Worm (Caenorhabditis elegans): ENCODE data around the gene sre-48.
A peak's percentile ranks its signal among the peaks of the same experiment; 100 is the strongest.

The sre-48 gene

ce11 chrII:13956529-13956928 lies 23.2 kb downstream of the sre-48 start (continued):
- TF ChIP-seq C04F5.9 (tag; optimal IDR thresholded peaks at IDR 0.05): no peak
- TF ChIP-seq swsn-7 (tag; optimal IDR thresholded peaks at IDR 0.05): no peak
- no peak for TF ChIP-seq nhr-19 (GFP tag; conservative IDR thresholded peaks at IDR 0.05)
- TF ChIP-seq nhr-71 (tag; optimal IDR thresholded peaks at IDR 0.05): no peak
- TF ChIP-seq nhr-84 (tag; optimal IDR thresholded peaks at IDR 0.05): no peak
- TF ChIP-seq dpl-1 (GFP tag; optimal IDR thresholded peaks at IDR 0.05): no peak
- no peak for TF ChIP-seq sox-4 (tag; optimal IDR thresholded peaks at IDR 0.05)
- TF ChIP-seq egl-27 (tag; optimal IDR thresholded peaks at IDR 0.05): no peak
- peak in 1 of 2 experiments; percentile 25 for TF ChIP-seq lsy-2 (tag; optimal IDR thresholded peaks at IDR 0.05)
- TF ChIP-seq tbx-2 (tag; optimal IDR thresholded peaks at IDR 0.05): no peak
- no peak for TF ChIP-seq lin-13 (GFP tag; optimal IDR thresholded peaks at IDR 0.05)
- peak; percentile 4 for TF ChIP-seq nhr-77 (tag; optimal IDR thresholded peaks at IDR 0.05)
- TF ChIP-seq sptf-1 (tag; optimal IDR thresholded peaks at IDR 0.05): no peak
- no peak for TF ChIP-seq efl-1 (optimal IDR thresholded peaks at IDR 0.05)
- TF ChIP-seq efl-1 (GFP tag; optimal IDR thresholded peaks at IDR 0.05 in 1 of 2): peak in 1 of 2 experiments; percentile 67
- no peak for TF ChIP-seq unc-98 (GFP tag; IDR thresholded peaks at IDR 0.05)
- no peak for TF ChIP-seq dsc-1 (tag; optimal IDR thresholded peaks at IDR 0.05)
- no peak for TF ChIP-seq C16A3.4 (tag; optimal IDR thresholded peaks at IDR 0.05)
- TF ChIP-seq zip-4 (GFP tag; optimal IDR thresholded peaks at IDR 0.05): no peak
- TF ChIP-seq zag-1 (tag; optimal IDR thresholded peaks at IDR 0.05): no peak
- TF ChIP-seq jun-1 (tag; optimal IDR thresholded peaks at IDR 0.05): no peak
- no peak for TF ChIP-seq efl-3 (GFP tag; optimal IDR thresholded peaks at IDR 0.05)

- TF ChIP-seq nhr-84 (tag; optimal IDR thresholded peaks at IDR 0.05): no peak
- peak; percentile 34 for TF ChIP-seq nhr-20 (tag; optimal IDR thresholded peaks at IDR 0.05)
- peak in 1 of 6 experiments; percentile 12 for TF ChIP-seq elt-3 (tag; optimal IDR thresholded peaks at IDR 0.05)
- peak; percentile 72 for TF ChIP-seq blmp-1 (tag; optimal IDR thresholded peaks at IDR 0.05)
- peak in 1 of 2 experiments; percentile 56 for TF ChIP-seq lsy-2 (tag; optimal IDR thresholded peaks at IDR 0.05)
- TF ChIP-seq ets-5 (GFP tag; IDR thresholded peaks at IDR 0.05): no peak
- TF ChIP-seq nhr-76 (tag; optimal IDR thresholded peaks at IDR 0.05): no peak
- TF ChIP-seq nhr-71 (tag; optimal IDR thresholded peaks at IDR 0.05): no peak
- TF ChIP-seq F16B12.6 (tag; optimal IDR thresholded peaks at IDR 0.05): no peak
- TF ChIP-seq lin-14 (GFP tag; optimal IDR thresholded peaks at IDR 0.05): peak; percentile 44
These were observed 24.7 kb downstream of the sre-48 start for ce11 chrII:13954979-13955378.

- no peak for TF ChIP-seq mef-2 (tag; optimal IDR thresholded peaks at IDR 0.05)
- TF ChIP-seq blmp-1 (tag; optimal IDR thresholded peaks at IDR 0.05): peak; percentile 3
- peak in 1 of 6 experiments; percentile 39 for TF ChIP-seq elt-3 (tag; optimal IDR thresholded peaks at IDR 0.05)
- peak; percentile 83 for TF ChIP-seq lin-14 (GFP tag; optimal IDR thresholded peaks at IDR 0.05)
- TF ChIP-seq ztf-11 (tag; optimal IDR thresholded peaks at IDR 0.05): no peak
- no peak for TF ChIP-seq nhr-84 (tag; optimal IDR thresholded peaks at IDR 0.05)
- TF ChIP-seq ceh-90 (tag; optimal IDR thresholded peaks at IDR 0.05): no peak
- no peak for TF ChIP-seq ztf-4 (tag; optimal IDR thresholded peaks at IDR 0.05)
- TF ChIP-seq nhr-71 (tag; optimal IDR thresholded peaks at IDR 0.05): peak; percentile 53
- TF ChIP-seq nhr-77 (tag; optimal IDR thresholded peaks at IDR 0.05): no peak
- no peak for TF ChIP-seq nhr-11 (tag; optimal IDR thresholded peaks at IDR 0.05)
- no peak for TF ChIP-seq nhr-12 (tag; optimal IDR thresholded peaks at IDR 0.05)
- no peak for TF ChIP-seq irx-1 (tag; optimal IDR thresholded peaks at IDR 0.05)
- TF ChIP-seq zip-4 (GFP tag; optimal IDR thresholded peaks at IDR 0.05): no peak
- TF ChIP-seq snu-23 (GFP tag; optimal IDR thresholded peaks at IDR 0.05): peak; percentile 38
- 0 out of 2 replicates have a peak, but pooled peaks have one; percentile 6 for TF ChIP-seq nhr-19 (GFP tag; conservative IDR thresholded peaks at IDR 0.05)
- TF ChIP-seq nhr-20 (tag; optimal IDR thresholded peaks at IDR 0.05): peak; percentile 61
- peak; percentile 64 for TF ChIP-seq mep-1 (tag; optimal IDR thresholded peaks at IDR 0.05)
- TF ChIP-seq mab-9 (GFP tag; IDR thresholded peaks at IDR 0.05): no peak
- peak; percentile 1 for TF ChIP-seq tbx-2 (tag; optimal IDR thresholded peaks at IDR 0.05)
- TF ChIP-seq dsc-1 (tag; optimal IDR thresholded peaks at IDR 0.05): no peak
- peak in 1 of 3 experiments; percentile 28 for TF ChIP-seq dpl-1 (GFP tag; optimal IDR thresholded peaks at IDR 0.05)
- peak in 1 of 2 experiments; percentile 5 for TF ChIP-seq mdl-1 (tag; optimal IDR thresholded peaks at IDR 0.05)
- peak; percentile 16 to 38 for TF ChIP-seq lsy-2 (tag; optimal IDR thresholded peaks at IDR 0.05)
- TF ChIP-seq pax-3 (tag; optimal IDR thresholded peaks at IDR 0.05): no peak
- TF ChIP-seq nhr-85 (tag): peak; percentile 25
- no peak for TF ChIP-seq unc-30 (tag; optimal IDR thresholded peaks at IDR 0.05)
- no peak for TF ChIP-seq Y116A8C.19 (tag; optimal IDR thresholded peaks at IDR 0.05; ENCODE audit: borderline replicate concordance)
- no peak for TF ChIP-seq sup-37 (GFP tag; optimal IDR thresholded peaks at IDR 0.05)
- peak; percentile 86 for TF ChIP-seq elt-2 (tag; optimal IDR thresholded peaks at IDR 0.05)
- peak; percentile 45 for TF ChIP-seq nhr-90 (tag; optimal IDR thresholded peaks at IDR 0.05; ENCODE audit: poor library complexity)
- TF ChIP-seq lin-39 (tag; optimal IDR thresholded peaks at IDR 0.05): no peak
- TF ChIP-seq fkh-10 (GFP tag; optimal IDR thresholded peaks at IDR 0.05): no peak
These were observed 25.6 kb downstream of the sre-48 start for ce11 chrII:13954077-13954476.

All from whole organism, L1 larva.